Worm (Caenorhabditis elegans) whole organism, mixed stage, embryonic: ENCODE results near the gene vab-19.

Experiments
- elt-3 ChIP-seq: fragments of 150-350 bp; optimal IDR thresholded peaks from 2 replicates; lab custom pipeline; 2014; ENCODE audit warnings: missing biosample characterization, missing genetic modification characterization
- lin-13 ChIP-seq: fragments of 150-350 bp; optimal IDR thresholded peaks from 2 replicates; lab custom pipeline; 2014; ENCODE audit warnings: missing biosample characterization, missing genetic modification characterization
- mab-5 ChIP-seq: fragments of 150-350 bp; optimal IDR thresholded peaks from 2 replicates; lab custom pipeline; 2014; ENCODE audit warnings: missing biosample characterization, missing genetic modification characterization
- nhr-237 ChIP-seq: fragments of 150-350 bp; optimal IDR thresholded peaks from 2 replicates; lab custom pipeline; 2014; ENCODE audit warnings: missing biosample characterization, missing genetic modification characterization
- snpc-4 ChIP-seq: fragments of 150-350 bp; optimal IDR thresholded peaks from 2 replicates; lab custom pipeline; 2014; ENCODE audit warnings: missing biosample characterization, missing genetic modification characterization
- unc-39 ChIP-seq: fragments of 150-350 bp; optimal IDR thresholded peaks from 2 replicates; lab custom pipeline; 2014; ENCODE audit warnings: missing biosample characterization, missing genetic modification characterization
- unc-62 ChIP-seq: fragments of 150-350 bp; optimal IDR thresholded peaks from 2 replicates; lab custom pipeline; 2014; ENCODE audit warnings: missing biosample characterization, missing genetic modification reagents, missing genetic modification characterization
- ztf-11 ChIP-seq: fragments of 150-350 bp; optimal IDR thresholded peaks from 2 replicates; lab custom pipeline; 2014; ENCODE audit warnings: missing biosample characterization, missing genetic modification characterization

ce11 chrII:2421185-2421584 lies 21.9 kb upstream of the vab-19 start:
- TF ChIP-seq nhr-237 (tag; lab: Kevin White, UChicago) (no peak), unc-39 (tag; lab: Kevin White, UChicago) (no peak), mab-5 (tag; lab: Kevin White, UChicago) (no peak), snpc-4 (tag; lab: Kevin White, UChicago) (no peak), ztf-11 (no peak), unc-62 (GFP tag; lab: Kevin White, UChicago) (no peak), elt-3 (no peak), lin-13 (tag; lab: Kevin White, UChicago) (no peak)
